Fruit fly (Drosophila melanogaster): ENCODE data around the gene Hsp70Aa.

The Hsp70Aa gene

dm6 chr3R:11977336-11977678, 21.0 kb upstream of the Hsp70Aa start:
- TF ChIP-seq pad (GFP tag; optimal IDR thresholded peaks at IDR 0.05) = no peak
- peak; percentile 70 for TF ChIP-seq kay (GFP tag; ENCODE audit: borderline replicate concordance)

- TF ChIP-seq CG14711 (tag; optimal IDR thresholded peaks at IDR 0.05) (no peak), kay (GFP tag; ENCODE audit: borderline replicate concordance) (no peak), tj (GFP tag; optimal IDR thresholded peaks at IDR 0.05) (no peak), CG1620 (GFP tag; optimal IDR thresholded peaks at IDR 0.05) (no peak), CG11617 (GFP tag; optimal IDR thresholded peaks at IDR 0.05) (no peak), ovo (GFP tag; optimal IDR thresholded peaks at IDR 0.05) (no peak), Hr96 (GFP tag; optimal IDR thresholded peaks at IDR 0.05) (no peak), pad (GFP tag; optimal IDR thresholded peaks at IDR 0.05) (no peak), CG12768 (GFP tag; optimal IDR thresholded peaks at IDR 0.05) (no peak), cic (GFP tag; optimal IDR thresholded peaks at IDR 0.05) (no peak), CG33017 (tag; optimal IDR thresholded peaks at IDR 0.05) (no peak), CG7045 (GFP tag; optimal IDR thresholded peaks at IDR 0.05) (no peak), cnc (optimal IDR thresholded peaks at IDR 0.05) (no peak), Mnt (GFP tag; optimal IDR thresholded peaks at IDR 0.05) (no peak), toe (GFP tag; optimal IDR thresholded peaks at IDR 0.05) (no peak), CG5204 (GFP tag; optimal IDR thresholded peaks at IDR 0.05) (no peak), bab1 (GFP tag; optimal IDR thresholded peaks at IDR 0.05) (no peak), CG7101 (tag; optimal IDR thresholded peaks at IDR 0.05) (no peak), Clk (GFP tag; optimal IDR thresholded peaks at IDR 0.05) (no peak), Crg-1 (GFP tag; optimal IDR thresholded peaks at IDR 0.05) (no peak)
Measured at dm6 chr3R:11976556-11977335, 20.4 kb upstream of the Hsp70Aa start, which contains the start of gene CG10005. Gene CG10005 (minus strand): TSS chr3R:11977197.

- TF ChIP-seq ovo (GFP tag; optimal IDR thresholded peaks at IDR 0.05) = peak; percentile 33
- TF ChIP-seq tj (GFP tag; optimal IDR thresholded peaks at IDR 0.05) = peak; percentile 52
- no peak for TF ChIP-seq CG1620 (GFP tag; optimal IDR thresholded peaks at IDR 0.05)
- TF ChIP-seq Mnt (GFP tag; optimal IDR thresholded peaks at IDR 0.05) = peak; percentile 43
- TF ChIP-seq bab1 (GFP tag; optimal IDR thresholded peaks at IDR 0.05) = peak; percentile 40
- no peak for TF ChIP-seq CG11617 (GFP tag; optimal IDR thresholded peaks at IDR 0.05)
- no peak for TF ChIP-seq Clk (GFP tag; optimal IDR thresholded peaks at IDR 0.05)
- no peak for TF ChIP-seq toe (GFP tag; optimal IDR thresholded peaks at IDR 0.05)
- TF ChIP-seq CG7045 (GFP tag; optimal IDR thresholded peaks at IDR 0.05) = no peak
- peak; percentile 32 for TF ChIP-seq CG14711 (tag; optimal IDR thresholded peaks at IDR 0.05)
- peak; percentile 31 for TF ChIP-seq CG7101 (tag; optimal IDR thresholded peaks at IDR 0.05)
- TF ChIP-seq Hr96 (GFP tag; optimal IDR thresholded peaks at IDR 0.05) = no peak
- no peak for TF ChIP-seq pad (GFP tag; optimal IDR thresholded peaks at IDR 0.05)
- no peak for TF ChIP-seq kay (GFP tag; ENCODE audit: borderline replicate concordance)
- TF ChIP-seq CG33017 (tag; optimal IDR thresholded peaks at IDR 0.05) = peak; percentile 16
- TF ChIP-seq CG12768 (GFP tag; optimal IDR thresholded peaks at IDR 0.05) = peak; percentile 42
- no peak for TF ChIP-seq cnc (optimal IDR thresholded peaks at IDR 0.05)
- TF ChIP-seq Crg-1 (GFP tag; optimal IDR thresholded peaks at IDR 0.05) = no peak
- TF ChIP-seq CG5204 (GFP tag; optimal IDR thresholded peaks at IDR 0.05) = no peak
- peak; percentile 49 for TF ChIP-seq cic (GFP tag; optimal IDR thresholded peaks at IDR 0.05)
Measured at dm6 chr3R:11974631-11975030, 18.3 kb upstream of the Hsp70Aa start, which contains the start of gene Tango9. Gene Tango9 (minus strand): TSS chr3R:11974910.

dm6 chr3R:11973826-11974225, 17.5 kb upstream of the Hsp70Aa start:
- TF ChIP-seq CG11617 (GFP tag; optimal IDR thresholded peaks at IDR 0.05) = no peak
- TF ChIP-seq Hr96 (GFP tag; optimal IDR thresholded peaks at IDR 0.05) = no peak
- no peak for TF ChIP-seq CG14711 (tag; optimal IDR thresholded peaks at IDR 0.05)
- TF ChIP-seq cnc (optimal IDR thresholded peaks at IDR 0.05) = no peak
- no peak for TF ChIP-seq Clk (GFP tag; optimal IDR thresholded peaks at IDR 0.05)

dm6 chr3R:11971394-11971793, 15.1 kb upstream of the Hsp70Aa start, which contains the start of gene GC2:
Gene GC2 (plus strand): TSS chr3R:11971694.
- TF ChIP-seq Clk (GFP tag; optimal IDR thresholded peaks at IDR 0.05) (no peak), CG5204 (GFP tag; optimal IDR thresholded peaks at IDR 0.05) (no peak), kay (GFP tag; ENCODE audit: borderline replicate concordance) (no peak), CG7045 (GFP tag; optimal IDR thresholded peaks at IDR 0.05) (no peak), cic (GFP tag; optimal IDR thresholded peaks at IDR 0.05) (no peak), CG7101 (tag; optimal IDR thresholded peaks at IDR 0.05) (no peak), pad (GFP tag; optimal IDR thresholded peaks at IDR 0.05) (no peak), bab1 (GFP tag; optimal IDR thresholded peaks at IDR 0.05) (no peak), ovo (GFP tag; optimal IDR thresholded peaks at IDR 0.05) (no peak), CG33017 (tag; optimal IDR thresholded peaks at IDR 0.05) (no peak), CG11617 (GFP tag; optimal IDR thresholded peaks at IDR 0.05) (no peak), tj (GFP tag; optimal IDR thresholded peaks at IDR 0.05) (no peak), CG14711 (tag; optimal IDR thresholded peaks at IDR 0.05) (no peak), toe (GFP tag; optimal IDR thresholded peaks at IDR 0.05) (no peak), Crg-1 (GFP tag; optimal IDR thresholded peaks at IDR 0.05) (no peak), cnc (optimal IDR thresholded peaks at IDR 0.05) (no peak), Mnt (GFP tag; optimal IDR thresholded peaks at IDR 0.05) (no peak), CG1620 (GFP tag; optimal IDR thresholded peaks at IDR 0.05) (no peak)

- no peak for TF ChIP-seq ovo (GFP tag; optimal IDR thresholded peaks at IDR 0.05)
- TF ChIP-seq tj (GFP tag; optimal IDR thresholded peaks at IDR 0.05) = no peak
- TF ChIP-seq CG12768 (GFP tag; optimal IDR thresholded peaks at IDR 0.05) = peak; percentile 8
- TF ChIP-seq CG1620 (GFP tag; optimal IDR thresholded peaks at IDR 0.05) = no peak
- peak; percentile 46 for TF ChIP-seq CG33017 (tag; optimal IDR thresholded peaks at IDR 0.05)
- peak; percentile 48 for TF ChIP-seq CG7101 (tag; optimal IDR thresholded peaks at IDR 0.05)
- TF ChIP-seq pad (GFP tag; optimal IDR thresholded peaks at IDR 0.05) = no peak
- peak; percentile 17 for TF ChIP-seq CG14711 (tag; optimal IDR thresholded peaks at IDR 0.05)
- peak; percentile 15 for TF ChIP-seq CG7045 (GFP tag; optimal IDR thresholded peaks at IDR 0.05)
- TF ChIP-seq CG5204 (GFP tag; optimal IDR thresholded peaks at IDR 0.05) = peak; percentile 3
- TF ChIP-seq cic (GFP tag; optimal IDR thresholded peaks at IDR 0.05) = peak; percentile 38
- TF ChIP-seq Clk (GFP tag; optimal IDR thresholded peaks at IDR 0.05) = no peak
- no peak for TF ChIP-seq kay (GFP tag; ENCODE audit: borderline replicate concordance)
- TF ChIP-seq Mnt (GFP tag; optimal IDR thresholded peaks at IDR 0.05) = no peak
- TF ChIP-seq Hr96 (GFP tag; optimal IDR thresholded peaks at IDR 0.05) = peak; percentile 25
- TF ChIP-seq toe (GFP tag; optimal IDR thresholded peaks at IDR 0.05) = peak; percentile 6
- TF ChIP-seq Crg-1 (GFP tag; optimal IDR thresholded peaks at IDR 0.05) = no peak
- TF ChIP-seq CG11617 (GFP tag; optimal IDR thresholded peaks at IDR 0.05) = peak; percentile 29
- TF ChIP-seq cnc (optimal IDR thresholded peaks at IDR 0.05) = no peak
- no peak for TF ChIP-seq bab1 (GFP tag; optimal IDR thresholded peaks at IDR 0.05)
Measured at dm6 chr3R:11969217-11969616, 12.9 kb upstream of the Hsp70Aa start.
